Fruit fly (Drosophila melanogaster) Kc167 (cell line): ENCODE results near the gene dtn.

ENCODE experiments used
- Sin3A ChIP-seq: fragments of >200 bp; optimal IDR thresholded peaks from 2 replicates; lab custom pipeline; 2018; ENCODE audit warnings: missing external identifiers
- insv ChIP-seq: fragments of >200 bp; optimal IDR thresholded peaks from 3 replicates; lab custom pipeline; 2018; ENCODE audit warnings: missing external identifiers

dm6 chrX:6267745-6268582 lies 42.5 kb downstream of the dtn start, which contains the start of gene Spt6:
- TF ChIP-seq Sin3A (lab: Kevin White, UChicago) = no peak
- no peak for TF ChIP-seq insv (lab: Kevin White, UChicago)
